Worm (Caenorhabditis elegans) whole organism, L4 larva: Measurements from ENCODE around the gene T27E4.1.
A peak's percentile ranks its signal among the peaks of the same experiment; 100 is the strongest.

Experiments used
- D1046.2 ChIP-seq: fragments of 200-800 bp; sonication (Bioruptor generic); IDR thresholded peaks from 2 replicates; pipeline ENCODE4 v1.3.6; 2022; ENCODE audit warnings: missing genetic modification characterization, missing compliant biosample characterization
- F10B5.3 ChIP-seq: sonication (generic microtip); optimal IDR thresholded peaks from 2 replicates; lab custom pipeline; 2016; ENCODE audit warnings: mild to moderate bottlenecking, missing genetic modification characterization, missing compliant biosample characterization
- F49E8.2 ChIP-seq: sonication (generic microtip); optimal IDR thresholded peaks from 2 replicates; lab custom pipeline; 2016; ENCODE audit warnings: missing compliant biosample characterization, mild to moderate bottlenecking, missing genetic modification characterization, borderline replicate concordance
- T20F7.1 ChIP-seq: fragments of 200-800 bp; sonication (Bioruptor generic); optimal IDR thresholded peaks from 2 replicates; lab custom pipeline; 2018; ENCODE audit warnings: mild to moderate bottlenecking, missing genetic modification characterization, missing compliant biosample characterization
- T26A8.4 ChIP-seq: fragments of 200-800 bp; sonication (Bioruptor generic); IDR thresholded peaks from 2 replicates; pipeline ENCODE4 v1.3.6; 2022; ENCODE audit warnings: missing genetic modification characterization, missing compliant biosample characterization
- Y48G9A.11 ChIP-seq: fragments of 200-800 bp; sonication (Bioruptor generic); IDR thresholded peaks from 2 replicates; pipeline ENCODE4 v1.3.6; 2022; ENCODE audit warnings: missing genetic modification reagents, missing genetic modification characterization, missing compliant biosample characterization
- Y5F2A.4 ChIP-seq: fragments of 200-800 bp; sonication (Bioruptor generic); optimal IDR thresholded peaks from 2 replicates; lab custom pipeline; 2018; ENCODE audit warnings: mild to moderate bottlenecking, missing genetic modification characterization, missing compliant biosample characterization
- ZK546.5 ChIP-seq, 2 experiments: sonication (generic microtip); optimal IDR thresholded peaks; 2 replicates each; lab custom pipeline; 2017; ENCODE audit warnings: missing biosample characterization in 2 of 2, missing genetic modification characterization in 2 of 2
- aha-1 ChIP-seq: fragments of 150-350 bp; peaks from one replicate; lab custom pipeline; 2014; ENCODE audit warnings: missing biosample characterization, missing genetic modification characterization
- aly-2 ChIP-seq: sonication (generic microtip); optimal IDR thresholded peaks from 2 replicates; lab custom pipeline; 2018; ENCODE audit warnings: missing biosample characterization, missing genetic modification characterization
- ceh-28 ChIP-seq: fragments of 150-350 bp; optimal IDR thresholded peaks from 2 replicates; lab custom pipeline; 2014; ENCODE audit warnings: missing biosample characterization, missing genetic modification reagents, missing genetic modification characterization
- ces-1 ChIP-seq: fragments of 150-350 bp; sonication (generic microtip); optimal IDR thresholded peaks from 4 replicates; lab custom pipeline; 2014; ENCODE audit warnings: missing biosample characterization, missing genetic modification reagents, missing genetic modification characterization
- ctbp-1 ChIP-seq: fragments of 200-800 bp; sonication (Bioruptor generic); IDR thresholded peaks from 2 replicates; pipeline ENCODE4 v1.3.6; 2022; ENCODE audit warnings: missing genetic modification reagents, missing genetic modification characterization, missing compliant biosample characterization
- daf-16 ChIP-seq, 3 experiments: sonication (generic microtip); optimal IDR thresholded peaks; 2 replicates each; lab custom pipeline; 2016 to 2017; ENCODE audit warnings: missing genetic modification characterization in 3 of 3, missing genetic modification reagents in 3 of 3, mild to moderate bottlenecking in 2 of 3, missing compliant biosample characterization in 2 of 3, missing biosample characterization in 1 of 3, moderate library complexity in 1 of 3
- daf-8 ChIP-seq: fragments of 200-800 bp; sonication (Bioruptor generic); IDR thresholded peaks from 2 replicates; pipeline ENCODE4 v1.3.6; 2022; ENCODE audit warnings: missing genetic modification characterization, missing compliant biosample characterization
- dmd-6 ChIP-seq: fragments of 200-800 bp; sonication (Bioruptor generic); IDR thresholded peaks from 2 replicates; pipeline ENCODE4 v1.3.6; 2022; ENCODE audit warnings: missing genetic modification reagents, missing genetic modification characterization, missing compliant biosample characterization
- dmd-8 ChIP-seq: fragments of 200-800 bp; sonication (Bioruptor generic); IDR thresholded peaks from 2 replicates; pipeline ENCODE4 v1.3.6; 2022; ENCODE audit warnings: missing genetic modification characterization, missing compliant biosample characterization
- dpl-1 ChIP-seq: fragments of 150-350 bp; optimal IDR thresholded peaks from 2 replicates; lab custom pipeline; 2014; ENCODE audit warnings: missing biosample characterization, missing genetic modification reagents, missing genetic modification characterization
- dve-1 ChIP-seq: sonication (generic microtip); optimal IDR thresholded peaks from 2 replicates; lab custom pipeline; 2017; ENCODE audit warnings: antibody characterized with exemption, mild to moderate bottlenecking, missing genetic modification characterization, missing compliant biosample characterization; ENCODE audit not compliant: insufficient read depth
- egl-27 ChIP-seq: sonication (generic microtip); optimal IDR thresholded peaks from 3 replicates; lab custom pipeline; 2017; ENCODE audit warnings: missing biosample characterization, missing genetic modification reagents, missing genetic modification characterization
- hlh-11 ChIP-seq: fragments of 200-800 bp; sonication (Bioruptor generic); optimal IDR thresholded peaks from 2 replicates; lab custom pipeline; 2018; ENCODE audit warnings: mild to moderate bottlenecking, missing genetic modification characterization, missing compliant biosample characterization
- hlh-30 ChIP-seq: sonication (generic microtip); optimal IDR thresholded peaks from 2 replicates; lab custom pipeline; 2017; ENCODE audit warnings: antibody characterized with exemption, mild to moderate bottlenecking, missing genetic modification characterization, missing compliant biosample characterization; ENCODE audit not compliant: insufficient read depth
- hmg-1.1 ChIP-seq: fragments of 200-800 bp; sonication (Bioruptor generic); IDR thresholded peaks from 2 replicates; pipeline ENCODE4 v1.3.6; 2022; ENCODE audit warnings: missing genetic modification reagents, missing genetic modification characterization, missing compliant biosample characterization
- lin-15B ChIP-seq: fragments of 150-350 bp; sonication (generic microtip); optimal IDR thresholded peaks from 3 replicates; lab custom pipeline; 2014; ENCODE audit warnings: missing biosample characterization, missing genetic modification characterization
- lin-39 ChIP-seq: fragments of 150-350 bp; optimal IDR thresholded peaks from 2 replicates; lab custom pipeline; 2014; ENCODE audit warnings: missing biosample characterization, missing genetic modification reagents, missing genetic modification characterization
- mdt-29 ChIP-seq: fragments of 200-800 bp; sonication (Bioruptor generic); IDR thresholded peaks from 2 replicates; pipeline ENCODE4 v1.3.6; 2022; ENCODE audit warnings: missing genetic modification reagents, missing genetic modification characterization, missing compliant biosample characterization
- mep-1 ChIP-seq: fragments of 150-350 bp; sonication (generic microtip); optimal IDR thresholded peaks from 3 replicates; lab custom pipeline; 2014; ENCODE audit warnings: missing biosample characterization, missing genetic modification characterization
- mxl-2 ChIP-seq: fragments of 200-800 bp; sonication (Bioruptor generic); conservative IDR thresholded peaks from 2 replicates; pipeline ENCODE4 v1.3.6; 2022; ENCODE audit warnings: missing genetic modification reagents, missing genetic modification characterization, missing compliant biosample characterization
- nhr-10 ChIP-seq: fragments of 150-350 bp; optimal IDR thresholded peaks from 2 replicates; lab custom pipeline; 2014; ENCODE audit warnings: missing biosample characterization, missing genetic modification characterization
- nhr-102 ChIP-seq: sonication (generic microtip); optimal IDR thresholded peaks from 2 replicates; lab custom pipeline; 2016; ENCODE audit warnings: mild to moderate bottlenecking, missing genetic modification characterization, moderate library complexity, missing compliant biosample characterization
- nhr-111 ChIP-seq: fragments of 200-800 bp; sonication (Bioruptor generic); optimal IDR thresholded peaks from 2 replicates; lab custom pipeline; 2018; ENCODE audit warnings: mild to moderate bottlenecking, missing genetic modification characterization, missing compliant biosample characterization
- nhr-25 ChIP-seq: sonication (generic microtip); optimal IDR thresholded peaks from 2 replicates; lab custom pipeline; 2017; ENCODE audit warnings: missing genetic modification characterization, mild to moderate bottlenecking, missing compliant biosample characterization, antibody characterized with exemption, moderate library complexity, borderline replicate concordance; ENCODE audit not compliant: insufficient read depth
- nhr-76 ChIP-seq: fragments of 150-350 bp; optimal IDR thresholded peaks from 2 replicates; lab custom pipeline; 2014; ENCODE audit warnings: missing biosample characterization, missing genetic modification characterization
- nhr-77 ChIP-seq: fragments of 150-350 bp; optimal IDR thresholded peaks from 2 replicates; lab custom pipeline; 2014; ENCODE audit warnings: missing biosample characterization, missing genetic modification characterization
- php-3 ChIP-seq: fragments of 200-800 bp; sonication (Bioruptor generic); IDR thresholded peaks from 2 replicates; pipeline ENCODE4 v1.3.6; 2022; ENCODE audit warnings: missing genetic modification reagents, missing genetic modification characterization, missing compliant biosample characterization
- saeg-2 ChIP-seq: fragments of 200-800 bp; sonication (Bioruptor generic); IDR thresholded peaks from 2 replicates; pipeline ENCODE4 v1.3.6; 2022; ENCODE audit warnings: missing genetic modification reagents, missing genetic modification characterization, missing compliant biosample characterization
- skn-1 ChIP-seq: fragments of 150-350 bp; optimal IDR thresholded peaks from 2 replicates; lab custom pipeline; 2014; ENCODE audit warnings: missing biosample characterization, missing genetic modification characterization
- snpc-1.2 ChIP-seq: fragments of 200-800 bp; sonication (Bioruptor generic); IDR thresholded peaks from 2 replicates; pipeline ENCODE4 v1.3.6; 2022; ENCODE audit warnings: missing genetic modification reagents, missing genetic modification characterization, missing compliant biosample characterization
- unc-130 ChIP-seq: sonication (generic microtip); optimal IDR thresholded peaks from 2 replicates; lab custom pipeline; 2016; ENCODE audit warnings: missing genetic modification reagents, missing genetic modification characterization, missing compliant biosample characterization
- unc-62 ChIP-seq, 3 experiments: fragments of 150-350 bp in 1 of 3; sonication (generic microtip); optimal IDR thresholded peaks in 2 of 3; peaks in 1 of 3; 1 replicate in 1 of 3; 2 replicates in 2 of 3; lab custom pipeline; 2014 to 2017; ENCODE audit warnings: missing biosample characterization in 3 of 3, missing genetic modification characterization in 3 of 3, missing genetic modification reagents in 3 of 3, missing genotype in 1 of 3
- vab-7 ChIP-seq: fragments of 200-800 bp; sonication (Bioruptor generic); IDR thresholded peaks from 2 replicates; pipeline ENCODE4 v1.3.6; 2022; ENCODE audit warnings: missing genetic modification reagents, missing genetic modification characterization, missing compliant biosample characterization
- zfp-2 ChIP-seq: sonication (generic microtip); optimal IDR thresholded peaks from 2 replicates; lab custom pipeline; 2016; ENCODE audit warnings: mild to moderate bottlenecking, missing genetic modification characterization, missing compliant biosample characterization
- zip-2 ChIP-seq: fragments of 150-350 bp; optimal IDR thresholded peaks from 2 replicates; lab custom pipeline; 2014; ENCODE audit warnings: missing biosample characterization, missing genetic modification characterization

The T27E4.1 gene

DNA sequence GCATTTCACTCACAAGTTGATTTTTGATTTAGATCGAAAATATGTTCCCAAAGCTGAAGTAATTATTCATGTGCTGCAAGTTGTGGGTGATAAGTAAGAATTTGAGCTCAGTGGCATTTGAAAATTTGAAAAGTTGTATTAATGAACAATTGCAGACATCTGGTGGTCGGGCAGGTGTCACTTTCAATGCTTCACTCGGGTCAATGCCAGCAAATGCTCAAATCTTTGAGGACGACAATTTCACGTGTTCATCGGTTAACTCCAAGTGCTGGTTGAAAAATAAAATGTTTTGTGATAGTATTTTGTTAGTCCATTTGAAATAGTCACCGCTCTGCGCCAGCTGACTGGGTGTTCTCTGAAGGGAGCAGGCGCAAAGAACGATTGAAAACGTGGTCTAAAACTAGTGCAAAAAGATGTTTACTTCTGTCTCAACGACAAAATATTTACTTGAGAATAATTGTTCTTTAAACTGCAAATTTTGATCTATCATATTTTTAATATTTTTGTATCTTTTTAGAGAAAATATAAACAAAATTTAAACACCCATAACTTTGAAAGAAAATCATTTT lies 2.0 kb downstream of the T27E4.1 start (continued):
- TF ChIP-seq mep-1 (tag; lab: Kevin White, UChicago) (peak; percentile 54), mxl-2 (GFP tag; lab: Robert Waterston, UW) (peak; percentile 54; the same call in 1 of the 2 replicates), hlh-30 (tag; lab: Kevin White, UChicago) (peak; percentile 92)

DNA sequence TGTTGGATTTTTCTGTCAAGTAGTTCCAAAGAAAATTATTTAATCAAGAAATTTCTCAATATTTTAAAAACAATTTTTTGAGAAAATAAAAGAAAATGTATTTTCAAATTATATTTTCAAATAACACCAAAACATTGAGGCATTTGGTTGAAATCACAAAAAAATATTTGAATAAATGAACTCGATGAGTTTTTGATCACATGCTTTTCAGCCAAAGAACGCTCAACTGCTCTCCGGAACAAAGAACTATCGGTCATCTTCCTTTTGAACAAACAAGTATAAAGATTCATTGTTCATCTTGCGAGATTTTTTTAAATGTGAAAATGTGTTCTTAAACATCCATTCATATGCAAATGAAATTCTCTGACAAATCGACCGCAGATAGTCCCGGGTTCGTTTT lies 2.8 kb downstream of the T27E4.1 start:
- TF ChIP-seq daf-16 (GFP tag; optimal IDR thresholded peaks at IDR 0.05; lab: Kevin White, UChicago) (no peak), daf-16 (tag; optimal IDR thresholded peaks at IDR 0.05; lab: Kevin White, UChicago) (peak; percentile 50), ces-1 (GFP tag; lab: Kevin White, UChicago) (no peak), dmd-8 (no peak), dmd-6 (GFP tag; lab: Robert Waterston, UW) (peak; percentile 15; the same call in 1 of the 2 replicates), hmg-1.1 (no peak), aly-2 (no peak), nhr-77 (tag; lab: Kevin White, UChicago) (peak; percentile 18), hlh-11 (tag; lab: Kevin White, UChicago) (no peak), F49E8.2 (tag; lab: Kevin White, UChicago) (no peak), aha-1 (tag; lab: Kevin White, UChicago) (no peak), ctbp-1 (GFP tag; lab: Robert Waterston, UW) (no peak), nhr-111 (GFP tag; lab: Kevin White, UChicago) (no peak), unc-130 (no peak), dve-1 (tag; lab: Kevin White, UChicago) (peak; percentile 39), unc-62 (GFP tag; optimal IDR thresholded peaks at IDR 0.05 in 1 of 2; lab: Kevin White, UChicago) (peak in 1 of 2 experiments; percentile 12), unc-62 (tag; optimal IDR thresholded peaks at IDR 0.05; lab: Kevin White, UChicago) (no peak), hlh-30 (tag; lab: Kevin White, UChicago) (no peak), ZK546.5 (tag; optimal IDR thresholded peaks at IDR 0.05; lab: Kevin White, UChicago) (no peak)

DNA sequence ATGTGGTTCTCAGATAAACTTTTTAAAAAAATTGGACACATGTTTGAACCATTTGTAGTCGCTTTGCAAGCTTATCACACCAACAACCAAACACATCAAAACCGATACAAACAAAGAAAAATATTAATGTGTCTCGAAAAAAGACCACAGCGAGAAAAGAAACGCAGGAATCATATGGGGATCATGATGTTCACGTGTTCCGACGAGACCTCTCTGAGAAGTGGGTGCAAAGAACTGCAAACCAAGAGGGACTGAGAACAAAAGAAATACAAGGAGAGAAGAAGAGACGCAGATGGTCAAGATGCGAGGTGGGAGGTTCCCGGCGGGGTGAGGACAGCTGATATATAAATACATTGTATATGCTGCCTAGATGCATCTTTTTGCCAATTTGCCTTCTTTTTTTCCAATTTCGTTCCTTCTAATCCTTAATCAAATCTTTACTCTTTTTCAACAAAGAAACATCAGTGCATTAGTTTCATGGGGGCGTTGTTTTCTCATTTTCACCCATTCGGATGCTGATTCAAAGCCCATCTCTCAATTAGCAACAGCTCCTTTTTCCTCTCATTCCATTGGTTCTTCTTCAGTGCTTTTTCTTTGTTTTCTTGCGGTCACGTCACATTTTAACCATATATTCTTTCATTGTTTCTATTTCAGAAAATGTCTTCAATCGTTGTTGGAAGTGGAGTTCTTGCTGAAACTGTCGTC lies 3.6 kb downstream of the T27E4.1 start, which contains the start of gene F21C10.10:
Gene F21C10.10 (plus strand): TSS at position 655 of the 705 bp plus-strand sequence.
- no peak for TF ChIP-seq skn-1 (tag; lab: Kevin White, UChicago)
- TF ChIP-seq mep-1 (tag; lab: Kevin White, UChicago), result peak; percentile 91
- peak; percentile 66 for TF ChIP-seq T26A8.4
- no peak for TF ChIP-seq snpc-1.2
- TF ChIP-seq F10B5.3 (tag; lab: Kevin White, UChicago), result no peak
- no peak for TF ChIP-seq egl-27
- TF ChIP-seq zip-2 (tag; lab: Kevin White, UChicago), result peak; percentile 31
- TF ChIP-seq nhr-76 (tag; lab: Kevin White, UChicago), result peak; percentile 87
- TF ChIP-seq hlh-11 (tag; lab: Kevin White, UChicago), result peak; percentile 99
- no peak for TF ChIP-seq daf-8
- no peak for TF ChIP-seq F49E8.2 (tag; lab: Kevin White, UChicago)
- TF ChIP-seq lin-39 (tag; lab: Kevin White, UChicago), result no peak
- TF ChIP-seq zfp-2 (tag; lab: Kevin White, UChicago), result no peak
- no peak for TF ChIP-seq D1046.2 (GFP tag; lab: Robert Waterston, UW)
- TF ChIP-seq Y5F2A.4 (GFP tag; lab: Kevin White, UChicago), result no peak
- no peak for TF ChIP-seq Y48G9A.11
- no peak for TF ChIP-seq lin-15B
- TF ChIP-seq ceh-28 (tag; lab: Kevin White, UChicago), result no peak
- peak; percentile 86 for TF ChIP-seq php-3 (GFP tag; lab: Robert Waterston, UW)
- peak; percentile 93 for TF ChIP-seq nhr-102 (tag; lab: Kevin White, UChicago)
- peak; percentile 68 for TF ChIP-seq T20F7.1 (GFP tag; lab: Kevin White, UChicago)
- peak; percentile 76 for TF ChIP-seq mdt-29
- TF ChIP-seq nhr-10 (tag; lab: Kevin White, UChicago), result peak; percentile 85
- TF ChIP-seq saeg-2 (GFP tag; lab: Robert Waterston, UW), result peak; percentile 94
- no peak for TF ChIP-seq vab-7 (GFP tag; lab: Robert Waterston, UW)
- peak; percentile 63 for TF ChIP-seq hmg-1.1
- peak; percentile 56 for TF ChIP-seq dpl-1 (GFP tag; lab: Kevin White, UChicago)
- peak; percentile 59 for TF ChIP-seq nhr-25 (tag; lab: Kevin White, UChicago)
- TF ChIP-seq ctbp-1 (GFP tag; lab: Robert Waterston, UW), result peak; percentile 59; the same call in 1 of the 2 replicates
- peak in 1 of 2 experiments; percentile 98 for TF ChIP-seq unc-62 (GFP tag; optimal IDR thresholded peaks at IDR 0.05 in 1 of 2; lab: Kevin White, UChicago)
- no peak for TF ChIP-seq unc-62 (tag; optimal IDR thresholded peaks at IDR 0.05; lab: Kevin White, UChicago)
